Worm (Caenorhabditis elegans) whole organism, early embryonic: ENCODE results near the gene Y44A6C.2.

Experiments used
- B0310.2 ChIP-seq: sonication (generic microtip); optimal IDR thresholded peaks from 2 replicates; lab custom pipeline; 2016; ENCODE audit warnings: mild to moderate bottlenecking, missing genetic modification characterization, missing compliant biosample characterization
- F13C5.2 ChIP-seq: sonication (generic microtip); optimal IDR thresholded peaks from 2 replicates; lab custom pipeline; 2017; ENCODE audit warnings: mild to moderate bottlenecking, missing genetic modification characterization, inconsistent platforms, missing compliant biosample characterization
- aly-1 ChIP-seq: sonication (generic microtip); optimal IDR thresholded peaks from 2 replicates; lab custom pipeline; 2016; ENCODE audit warnings: missing genetic modification characterization, missing compliant biosample characterization
- ama-1 ChIP-seq: fragments of 150-350 bp; optimal IDR thresholded peaks from 2 replicates; lab custom pipeline; 2014
- ceh-13 ChIP-seq: fragments of 200-800 bp; sonication (Bioruptor generic); optimal IDR thresholded peaks from 2 replicates; lab custom pipeline; 2018; ENCODE audit warnings: mild to moderate bottlenecking, missing genetic modification characterization, missing compliant biosample characterization
- ceh-36 ChIP-seq: sonication (generic microtip); optimal IDR thresholded peaks from 2 replicates; lab custom pipeline; 2016; ENCODE audit warnings: missing genetic modification characterization, inconsistent platforms, missing compliant biosample characterization
- ets-7 ChIP-seq: sonication (generic microtip); optimal IDR thresholded peaks from 2 replicates; lab custom pipeline; 2016; ENCODE audit warnings: missing genotype, missing genetic modification characterization, missing compliant biosample characterization
- flt-1 ChIP-seq: fragments of 200-800 bp; sonication (Bioruptor generic); IDR thresholded peaks from 2 replicates; pipeline ENCODE4 v1.3.6; 2022; ENCODE audit warnings: missing genetic modification characterization, missing compliant biosample characterization
- hmbx-1 ChIP-seq: sonication (generic microtip); optimal IDR thresholded peaks from 2 replicates; lab custom pipeline; 2016; ENCODE audit warnings: mild to moderate bottlenecking, missing genetic modification characterization, missing compliant biosample characterization
- hmg-4 ChIP-seq: fragments of 200-800 bp; sonication (Bioruptor generic); optimal IDR thresholded peaks from 2 replicates; lab custom pipeline; 2018; ENCODE audit warnings: mild to moderate bottlenecking, missing genetic modification characterization, missing compliant biosample characterization
- hnd-1 ChIP-seq: sonication (generic microtip); optimal IDR thresholded peaks from 2 replicates; lab custom pipeline; 2016; ENCODE audit warnings: missing genetic modification characterization, missing compliant biosample characterization
- pes-1 ChIP-seq: fragments of 200-800 bp; sonication (Bioruptor generic); IDR thresholded peaks from 2 replicates; pipeline ENCODE4 v1.3.6; 2022; ENCODE audit warnings: missing genetic modification reagents, missing genetic modification characterization, missing compliant biosample characterization
- scrt-1 ChIP-seq: fragments of 200-800 bp; sonication (Bioruptor generic); IDR thresholded peaks from 2 replicates; pipeline ENCODE4 v1.3.6; 2022; ENCODE audit warnings: missing genetic modification characterization, missing compliant biosample characterization
- sea-1 ChIP-seq: fragments of 200-800 bp; sonication (Bioruptor generic); conservative IDR thresholded peaks from 2 replicates; pipeline ENCODE4 v1.3.6; 2022; ENCODE audit warnings: missing genetic modification characterization, missing compliant biosample characterization
- tbx-11 ChIP-seq: fragments of 200-800 bp; sonication (Bioruptor generic); IDR thresholded peaks from 2 replicates; pipeline ENCODE4 v1.3.6; 2022; ENCODE audit warnings: missing genetic modification characterization, missing compliant biosample characterization
- tbx-37 ChIP-seq: fragments of 200-800 bp; sonication (Bioruptor generic); conservative IDR thresholded peaks from 2 replicates; pipeline ENCODE4 v1.3.6; 2022; ENCODE audit warnings: missing genetic modification reagents, missing genetic modification characterization, missing compliant biosample characterization
- tra-4 ChIP-seq: sonication (generic microtip); optimal IDR thresholded peaks from 2 replicates; lab custom pipeline; 2017; ENCODE audit warnings: missing genetic modification characterization, missing compliant biosample characterization

Gene Y44A6C.2

ce11 chrV:20728763-20729350, 6.8 kb downstream of the Y44A6C.2 start, which contains the start of gene ipla-3:
Gene ipla-3, minus strand, starts transcription at chrV:20729272.
- TF ChIP-seq flt-1 (GFP tag; lab: Robert Waterston, UW) (no peak), hmbx-1 (tag; lab: Kevin White, UChicago) (no peak), tra-4 (tag; lab: Kevin White, UChicago) (no peak), hmg-4 (GFP tag; lab: Kevin White, UChicago) (no peak)

DNA sequence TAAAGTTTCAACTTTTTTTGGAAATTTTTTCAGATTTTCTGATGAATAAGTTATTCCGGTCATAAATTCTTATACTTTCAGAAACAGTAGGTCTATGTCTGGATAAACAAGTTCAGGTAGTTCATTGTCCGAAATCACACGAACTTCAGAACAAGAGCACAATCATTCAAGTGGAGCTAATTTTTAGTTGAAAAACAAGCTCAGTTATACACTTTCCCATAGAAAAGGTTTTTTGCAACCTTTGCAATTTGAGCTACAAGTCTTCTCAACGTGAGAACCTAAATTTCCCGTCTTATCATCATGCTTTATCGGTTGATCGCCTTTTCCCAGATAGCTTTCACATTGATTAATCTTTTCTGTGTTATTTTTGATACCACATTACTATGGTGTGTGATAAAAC, 9.8 kb downstream of the Y44A6C.2 start, which contains the start of gene srxa-1:
srxa-1 (plus strand) TSS at position 301 of the 400 bp plus-strand sequence.
- no peak for TF ChIP-seq ets-7 (tag; lab: Kevin White, UChicago)
- TF ChIP-seq B0310.2 (tag; lab: Kevin White, UChicago): no peak
- no peak for TF ChIP-seq tbx-11
- no peak for TF ChIP-seq scrt-1 (GFP tag; lab: Robert Waterston, UW)
- no peak for TF ChIP-seq hmbx-1 (tag; lab: Kevin White, UChicago)
- TF ChIP-seq hmg-4 (GFP tag; lab: Kevin White, UChicago): no peak
- TF ChIP-seq ceh-36 (tag; lab: Kevin White, UChicago): no peak
- TF ChIP-seq pes-1 (GFP tag; lab: Robert Waterston, UW): no peak
- no peak for TF ChIP-seq F13C5.2 (tag; lab: Kevin White, UChicago)
- TF ChIP-seq tbx-37 (GFP tag; lab: Robert Waterston, UW): no peak
- TF ChIP-seq sea-1: no peak
- no peak for TF ChIP-seq hnd-1 (tag; lab: Kevin White, UChicago)
- no peak for TF ChIP-seq aly-1
- no peak for TF ChIP-seq tra-4 (tag; lab: Kevin White, UChicago)
- TF ChIP-seq ceh-13 (GFP tag; lab: Kevin White, UChicago): no peak
- no peak for TF ChIP-seq flt-1 (GFP tag; lab: Robert Waterston, UW)
- TF ChIP-seq ama-1 (lab: Kevin White, UChicago): no peak

DNA sequence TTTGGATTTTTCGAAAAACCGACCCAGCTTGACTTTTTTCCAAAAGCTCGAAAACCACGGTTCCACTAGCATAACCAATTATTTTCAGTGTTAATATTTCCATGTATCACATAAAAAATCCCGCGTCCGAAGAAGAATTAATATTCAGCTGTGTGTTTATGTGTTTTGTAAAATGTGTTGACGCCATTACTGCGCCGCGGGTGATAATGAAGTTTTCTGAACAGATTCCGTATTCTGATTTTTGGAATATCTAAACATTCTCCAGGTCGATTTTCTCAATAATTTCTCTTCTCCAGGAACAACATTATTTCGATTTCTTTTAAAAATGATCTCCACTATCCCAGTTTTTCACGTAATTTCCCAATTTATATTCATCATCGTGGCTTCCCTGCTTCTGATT, 12.6 kb downstream of the Y44A6C.2 start, which contains the start of gene srxa-6:
srxa-6 (plus strand) TSS at position 301 of the 400 bp plus-strand sequence.
- TF ChIP-seq ceh-36 (tag; lab: Kevin White, UChicago): no peak
- no peak for TF ChIP-seq hmg-4 (GFP tag; lab: Kevin White, UChicago)
- TF ChIP-seq ama-1 (lab: Kevin White, UChicago): no peak

- TF ChIP-seq tbx-11: no peak
- no peak for TF ChIP-seq tbx-37 (GFP tag; lab: Robert Waterston, UW)
- TF ChIP-seq tra-4 (tag; lab: Kevin White, UChicago): no peak
- TF ChIP-seq aly-1: no peak
- TF ChIP-seq scrt-1 (GFP tag; lab: Robert Waterston, UW): no peak
- no peak for TF ChIP-seq hmg-4 (GFP tag; lab: Kevin White, UChicago)
- no peak for TF ChIP-seq ama-1 (lab: Kevin White, UChicago)
- no peak for TF ChIP-seq hmbx-1 (tag; lab: Kevin White, UChicago)
- no peak for TF ChIP-seq ets-7 (tag; lab: Kevin White, UChicago)
- no peak for TF ChIP-seq ceh-13 (GFP tag; lab: Kevin White, UChicago)
- TF ChIP-seq ceh-36 (tag; lab: Kevin White, UChicago): no peak
- TF ChIP-seq B0310.2 (tag; lab: Kevin White, UChicago): no peak
- no peak for TF ChIP-seq hnd-1 (tag; lab: Kevin White, UChicago)
- no peak for TF ChIP-seq F13C5.2 (tag; lab: Kevin White, UChicago)
- TF ChIP-seq sea-1: no peak
- TF ChIP-seq pes-1 (GFP tag; lab: Robert Waterston, UW): no peak
- TF ChIP-seq flt-1 (GFP tag; lab: Robert Waterston, UW): no peak
Measured at ce11 chrV:20739387-20739786, 17.4 kb downstream of the Y44A6C.2 start.

- no peak for TF ChIP-seq sea-1
- peak; percentile 27 for TF ChIP-seq F13C5.2 (tag; lab: Kevin White, UChicago)
Measured at ce11 chrV:20744290-20744837, 22.3 kb downstream of the Y44A6C.2 start, which contains the start of gene dnj-25. Gene dnj-25, minus strand, starts transcription at chrV:20744346.

ce11 chrV:20745278-20745677, 23.2 kb downstream of the Y44A6C.2 start:
- TF ChIP-seq B0310.2 (tag; lab: Kevin White, UChicago): no peak
- no peak for TF ChIP-seq scrt-1 (GFP tag; lab: Robert Waterston, UW)
- no peak for TF ChIP-seq pes-1 (GFP tag; lab: Robert Waterston, UW)
- no peak for TF ChIP-seq hmbx-1 (tag; lab: Kevin White, UChicago)
- TF ChIP-seq sea-1: no peak
- no peak for TF ChIP-seq ets-7 (tag; lab: Kevin White, UChicago)
- no peak for TF ChIP-seq flt-1 (GFP tag; lab: Robert Waterston, UW)
- no peak for TF ChIP-seq ama-1 (lab: Kevin White, UChicago)
- TF ChIP-seq ceh-36 (tag; lab: Kevin White, UChicago): no peak
- TF ChIP-seq tra-4 (tag; lab: Kevin White, UChicago): no peak
- TF ChIP-seq ceh-13 (GFP tag; lab: Kevin White, UChicago): no peak
- TF ChIP-seq hmg-4 (GFP tag; lab: Kevin White, UChicago): no peak

DNA sequence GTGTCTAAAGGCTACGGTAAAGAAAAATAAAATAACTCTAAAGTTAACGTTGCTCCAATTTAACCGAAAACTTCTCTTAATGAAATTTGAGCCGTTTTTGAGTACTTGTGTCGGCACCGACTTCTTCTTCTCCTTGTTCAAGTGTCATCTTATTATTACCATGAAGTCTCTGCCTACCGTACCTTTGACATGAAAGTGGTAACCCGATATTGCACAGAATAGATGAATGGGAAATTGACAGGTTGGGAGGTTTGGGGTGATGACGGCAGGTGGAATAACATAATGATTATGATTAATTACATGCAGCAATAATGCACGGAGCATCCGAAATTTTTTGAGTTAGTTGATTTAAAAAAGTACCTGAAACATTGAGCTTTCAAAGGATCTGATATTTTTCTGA, 24.8 kb downstream of the Y44A6C.2 start:
- TF ChIP-seq sea-1: no peak
- no peak for TF ChIP-seq hmbx-1 (tag; lab: Kevin White, UChicago)
- no peak for TF ChIP-seq hmg-4 (GFP tag; lab: Kevin White, UChicago)
- no peak for TF ChIP-seq tra-4 (tag; lab: Kevin White, UChicago)
- no peak for TF ChIP-seq hnd-1 (tag; lab: Kevin White, UChicago)
- no peak for TF ChIP-seq scrt-1 (GFP tag; lab: Robert Waterston, UW)
- no peak for TF ChIP-seq B0310.2 (tag; lab: Kevin White, UChicago)
- TF ChIP-seq ceh-36 (tag; lab: Kevin White, UChicago): no peak
- no peak for TF ChIP-seq ceh-13 (GFP tag; lab: Kevin White, UChicago)
- no peak for TF ChIP-seq ets-7 (tag; lab: Kevin White, UChicago)
- no peak for TF ChIP-seq aly-1
- no peak for TF ChIP-seq flt-1 (GFP tag; lab: Robert Waterston, UW)
- no peak for TF ChIP-seq tbx-37 (GFP tag; lab: Robert Waterston, UW)
